Fruit fly (Drosophila melanogaster): ENCODE measurements around the gene CG2975.
A peak's percentile ranks its signal among the peaks of the same experiment; 100 is the strongest.

CG2975 gene

DNA sequence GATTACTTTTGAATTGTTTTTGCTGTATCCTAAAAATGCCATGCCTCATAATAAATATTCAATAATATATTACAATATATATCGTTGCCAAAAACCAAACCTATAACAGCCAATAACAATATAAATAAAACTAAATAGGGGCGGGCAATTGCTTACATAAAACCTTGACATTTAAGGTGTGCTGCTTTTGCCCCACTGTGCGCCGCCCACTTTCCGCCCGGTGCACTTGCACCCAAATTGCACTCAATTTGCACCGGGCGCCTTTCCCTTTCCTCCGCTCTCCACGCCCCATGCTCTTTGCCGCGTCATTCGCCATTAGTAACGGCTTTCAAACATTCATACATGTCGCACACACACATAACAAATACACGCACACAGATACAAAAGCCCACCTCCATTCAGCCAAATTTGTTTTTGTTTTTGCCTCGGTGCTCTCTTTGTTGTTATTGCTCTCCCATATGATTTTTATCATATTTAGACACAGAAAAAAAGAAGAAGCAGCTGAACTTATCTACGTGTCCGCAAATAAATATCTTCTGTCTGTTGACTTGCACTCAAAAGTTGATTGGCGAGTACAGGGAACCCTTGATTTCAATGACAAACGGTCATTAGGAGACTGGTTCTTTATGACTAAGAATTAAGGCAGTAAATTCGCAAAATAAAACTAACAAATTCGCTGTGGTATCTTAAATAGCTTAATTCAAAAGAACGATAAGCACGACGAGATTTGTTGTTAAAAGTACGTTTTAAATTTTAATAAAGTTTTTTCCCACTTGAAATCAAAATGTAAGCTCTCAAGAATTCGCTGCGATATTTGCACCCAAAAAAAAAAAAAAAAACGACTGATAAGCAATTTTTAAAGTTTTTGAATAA, 18.2 kb downstream of the CG2975 start (continued):
- peak; percentile 83 for TF ChIP-seq Drgx (GFP tag; IDR thresholded peaks at IDR 0.05)
- peak; percentile 12 for TF ChIP-seq ind (GFP tag; optimal IDR thresholded peaks at IDR 0.05)
- peak; percentile 60 for TF ChIP-seq lab (GFP tag; optimal IDR thresholded peaks at IDR 0.05)
- peak; percentile 6 for TF ChIP-seq CG4282 (GFP tag; optimal IDR thresholded peaks at IDR 0.05)
- peak; percentile 16 for TF ChIP-seq CG2712 (tag; optimal IDR thresholded peaks at IDR 0.05)
- peak; percentile 70 for TF ChIP-seq sens (GFP tag)
- peak; percentile 48; the same call in 2 of the 3 replicates for TF ChIP-seq CG11695 (GFP tag; IDR thresholded peaks at IDR 0.05)
- TF ChIP-seq CG30403 (GFP tag; optimal IDR thresholded peaks at IDR 0.05), result peak; percentile 6
- no peak for TF ChIP-seq CG32772 (GFP tag; IDR thresholded peaks at IDR 0.05)
- no peak for TF ChIP-seq Stat92E (GFP tag; optimal IDR thresholded peaks at IDR 0.05)
- TF ChIP-seq Fer3 (tag; optimal IDR thresholded peaks at IDR 0.05), result peak; percentile 16
- peak; percentile 85 for TF ChIP-seq cg (GFP tag; optimal IDR thresholded peaks at IDR 0.05)
- peak; percentile 44 for TF ChIP-seq sug (tag; optimal IDR thresholded peaks at IDR 0.05)
- peak in 1 of 2 experiments; percentile 28 for TF ChIP-seq Hr78 (GFP tag; optimal IDR thresholded peaks at IDR 0.05)
- peak; percentile 78 for TF ChIP-seq z (GFP tag; IDR thresholded peaks at IDR 0.05)
- peak; percentile 32 for TF ChIP-seq MTF-1 (GFP tag; optimal IDR thresholded peaks at IDR 0.05; ENCODE audit: borderline replicate concordance)
- TF ChIP-seq Med (GFP tag), result peak; percentile 66
- peak; percentile 42 for TF ChIP-seq abd-A (tag; optimal IDR thresholded peaks at IDR 0.05)
- peak in 1 of 2 experiments; percentile 25 for TF ChIP-seq crp (GFP tag; optimal IDR thresholded peaks at IDR 0.05)
- peak; percentile 62 for TF ChIP-seq Blimp-1 (GFP tag; optimal IDR thresholded peaks at IDR 0.05)
- TF ChIP-seq unc-4 (GFP tag; IDR thresholded peaks at IDR 0.05; ENCODE audit: partially characterized antibody), result no peak
- peak; percentile 12 for TF ChIP-seq CG18262 (tag; optimal IDR thresholded peaks at IDR 0.05)
- TF ChIP-seq CG5245 (GFP tag; optimal IDR thresholded peaks at IDR 0.05), result peak; percentile 1
- peak; percentile 29; the same call in 1 of the 2 replicates for TF ChIP-seq Xrp1 (GFP tag; IDR thresholded peaks at IDR 0.05)
- TF ChIP-seq cwo (GFP tag; optimal IDR thresholded peaks at IDR 0.05), result peak; percentile 34
- TF ChIP-seq rib (GFP tag; IDR thresholded peaks at IDR 0.05), result peak; percentile 76; the same call in 1 of the 2 replicates
- peak in 1 of 2 experiments; percentile 42 for TF ChIP-seq Hr51 (GFP tag; optimal IDR thresholded peaks at IDR 0.05)
- no peak for TF ChIP-seq CG12236 (GFP tag; optimal IDR thresholded peaks at IDR 0.05)
- TF ChIP-seq wdn (GFP tag; IDR thresholded peaks at IDR 0.05), result no peak

DNA sequence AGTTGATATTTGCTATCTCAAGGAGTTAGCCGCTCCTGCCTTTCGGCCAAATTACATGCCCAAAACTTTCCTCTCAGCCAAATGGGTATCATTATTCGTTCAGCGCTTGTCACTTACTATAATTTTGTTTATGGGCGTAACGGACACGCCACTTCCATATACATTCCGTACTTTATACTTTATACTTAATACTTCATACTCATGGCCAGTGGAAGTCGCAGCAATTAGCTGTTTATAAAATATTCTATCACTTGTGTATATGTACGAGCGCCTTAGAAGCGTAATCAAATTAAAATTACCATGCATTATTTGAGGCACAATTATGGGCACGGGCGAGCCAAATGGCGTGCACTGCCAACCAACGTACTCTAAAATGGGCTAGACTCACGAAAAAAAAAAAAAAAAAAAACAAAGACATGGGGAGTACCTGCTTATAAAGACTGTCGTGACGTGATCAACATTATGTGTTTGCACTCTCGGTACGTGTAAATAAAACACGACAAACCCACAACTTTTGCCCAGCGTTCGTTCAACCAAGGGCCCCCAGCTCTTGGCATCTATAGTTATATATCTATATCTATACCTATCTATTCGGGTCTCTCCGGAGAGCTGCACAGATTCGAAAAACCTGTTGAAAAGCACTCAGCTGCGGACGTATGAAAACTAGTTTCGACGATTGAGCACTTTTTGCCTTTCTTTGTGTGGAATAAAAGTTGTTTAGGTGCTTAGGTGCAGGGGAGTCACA, 21.4 kb downstream of the CG2975 start:
- peak; percentile 96 for TF ChIP-seq kni (GFP tag; optimal IDR thresholded peaks at IDR 0.05)
- peak; percentile 50 for TF ChIP-seq CG12071 (GFP tag; optimal IDR thresholded peaks at IDR 0.05)
- peak; percentile 12 for TF ChIP-seq salm (tag; optimal IDR thresholded peaks at IDR 0.05)
- 0 out of 3 replicates have a peak, but pooled peaks have one; percentile 30 for TF ChIP-seq otp (GFP tag; IDR thresholded peaks at IDR 0.05)
- TF ChIP-seq Xrp1 (GFP tag; IDR thresholded peaks at IDR 0.05), result peak; percentile 39; the same call in 1 of the 2 replicates
- no peak for TF ChIP-seq CG31388 (GFP tag; optimal IDR thresholded peaks at IDR 0.05)
- TF ChIP-seq CG13123 (GFP tag; optimal IDR thresholded peaks at IDR 0.05), result no peak
- TF ChIP-seq MTF-1 (GFP tag; optimal IDR thresholded peaks at IDR 0.05; ENCODE audit: borderline replicate concordance), result peak; percentile 56
- TF ChIP-seq scrt (GFP tag; optimal IDR thresholded peaks at IDR 0.05), result peak; percentile 2
- no peak for TF ChIP-seq jing (GFP tag; optimal IDR thresholded peaks at IDR 0.05)
- no peak for TF ChIP-seq mld (GFP tag; IDR thresholded peaks at IDR 0.05; ENCODE audit: partially characterized antibody)
- TF ChIP-seq CG2875 (GFP tag; optimal IDR thresholded peaks at IDR 0.05), result no peak
- TF ChIP-seq toy (GFP tag; IDR thresholded peaks at IDR 0.05), result no peak
- TF ChIP-seq tin (GFP tag; optimal IDR thresholded peaks at IDR 0.05), result no peak
- TF ChIP-seq caup (GFP tag; optimal IDR thresholded peaks at IDR 0.05; ENCODE audit: severe bottlenecking), result peak; percentile 20
- TF ChIP-seq CG33557 (GFP tag; optimal IDR thresholded peaks at IDR 0.05), result peak; percentile 15
- TF ChIP-seq ranshi (GFP tag; IDR thresholded peaks at IDR 0.05), result no peak
- TF ChIP-seq HmgZ (tag; optimal IDR thresholded peaks at IDR 0.05), result peak; percentile 21
- peak; percentile 38 for TF ChIP-seq CG34376 (GFP tag; optimal IDR thresholded peaks at IDR 0.05)

Data from whole organism, embryonic.